Worm (Caenorhabditis elegans) whole organism, late embryonic: ENCODE data around the gene F20G2.6.

ENCODE experiments used
- C08G9.2 ChIP-seq: sonication (generic microtip); optimal IDR thresholded peaks from 2 replicates; lab custom pipeline; 2016; ENCODE audit warnings: mild to moderate bottlenecking, missing genetic modification characterization, moderate library complexity, missing compliant biosample characterization
- C38D4.7 ChIP-seq: fragments of 200-800 bp; sonication (Bioruptor generic); optimal IDR thresholded peaks from 2 replicates; lab custom pipeline; 2018; ENCODE audit warnings: mild to moderate bottlenecking, missing genetic modification characterization, moderate library complexity, missing compliant biosample characterization
- K09A11.1 ChIP-seq: sonication (generic microtip); optimal IDR thresholded peaks from 2 replicates; lab custom pipeline; 2017; ENCODE audit warnings: antibody characterized with exemption, mild to moderate bottlenecking, missing genetic modification characterization, missing compliant biosample characterization; ENCODE audit not compliant: insufficient read depth
- T23F11.4 ChIP-seq: fragments of 200-800 bp; sonication (Bioruptor generic); optimal IDR thresholded peaks from 2 replicates; lab custom pipeline; 2018; ENCODE audit warnings: mild to moderate bottlenecking, missing genetic modification characterization, missing compliant biosample characterization
- Y22D7AL.16 ChIP-seq: sonication (generic microtip); optimal IDR thresholded peaks from 2 replicates; lab custom pipeline; 2016; ENCODE audit warnings: missing genetic modification characterization, missing compliant biosample characterization
- ceh-24 ChIP-seq: sonication (generic microtip); optimal IDR thresholded peaks from 2 replicates; lab custom pipeline; 2016; ENCODE audit warnings: mild to moderate bottlenecking, missing genetic modification characterization, missing compliant biosample characterization
- ceh-30 ChIP-seq: fragments of 150-350 bp; optimal IDR thresholded peaks from 2 replicates; lab custom pipeline; 2014; ENCODE audit warnings: missing biosample characterization, missing genetic modification characterization
- ceh-45 ChIP-seq: fragments of 200-800 bp; sonication (Bioruptor generic); IDR thresholded peaks from 2 replicates; pipeline ENCODE4 v1.3.6; 2022; ENCODE audit warnings: missing genetic modification reagents, missing genetic modification characterization, missing compliant biosample characterization
- ceh-48 ChIP-seq: sonication (generic microtip); optimal IDR thresholded peaks from 2 replicates; lab custom pipeline; 2016; ENCODE audit warnings: missing genetic modification characterization, inconsistent platforms, missing compliant biosample characterization
- dmd-4 ChIP-seq: sonication (generic microtip); optimal IDR thresholded peaks from 2 replicates; lab custom pipeline; 2016; ENCODE audit warnings: borderline replicate concordance, missing genetic modification characterization, missing compliant biosample characterization
- dve-1 ChIP-seq: sonication (generic microtip); optimal IDR thresholded peaks from 2 replicates; lab custom pipeline; 2017; ENCODE audit warnings: antibody characterized with exemption, mild to moderate bottlenecking, missing genetic modification characterization, missing compliant biosample characterization
- elt-2 ChIP-seq: sonication (generic microtip); optimal IDR thresholded peaks from 2 replicates; lab custom pipeline; 2016; ENCODE audit warnings: missing genetic modification reagents, missing genetic modification characterization, missing compliant biosample characterization
- fax-1 ChIP-seq: sonication (generic microtip); optimal IDR thresholded peaks from 2 replicates; lab custom pipeline; 2016; ENCODE audit warnings: missing genotype, missing genetic modification characterization, missing compliant biosample characterization
- fkh-10 ChIP-seq: fragments of 150-350 bp; optimal IDR thresholded peaks from 2 replicates; lab custom pipeline; 2014; ENCODE audit warnings: missing biosample characterization, missing genetic modification reagents, missing genetic modification characterization
- hlh-13 ChIP-seq: fragments of 200-800 bp; sonication (Bioruptor generic); optimal IDR thresholded peaks from 2 replicates; lab custom pipeline; 2018; ENCODE audit warnings: mild to moderate bottlenecking, missing genetic modification characterization, missing compliant biosample characterization
- hlh-15 ChIP-seq: sonication (generic microtip); optimal IDR thresholded peaks from 2 replicates; lab custom pipeline; 2016; ENCODE audit warnings: missing genetic modification characterization, missing compliant biosample characterization
- hlh-30 ChIP-seq: sonication (generic microtip); optimal IDR thresholded peaks from 2 replicates; lab custom pipeline; 2017; ENCODE audit warnings: antibody characterized with exemption, missing genetic modification characterization, missing compliant biosample characterization; ENCODE audit not compliant: insufficient read depth
- hlh-6 ChIP-seq: sonication (generic microtip); optimal IDR thresholded peaks from 2 replicates; lab custom pipeline; 2016; ENCODE audit warnings: missing genotype, missing genetic modification characterization, missing compliant biosample characterization
- lim-6 ChIP-seq: sonication (generic microtip); optimal IDR thresholded peaks from 2 replicates; lab custom pipeline; 2016; ENCODE audit warnings: missing genetic modification characterization, missing compliant biosample characterization
- madf-2 ChIP-seq: sonication (generic microtip); optimal IDR thresholded peaks from 2 replicates; lab custom pipeline; 2017; ENCODE audit warnings: missing genetic modification characterization, missing compliant biosample characterization
- mec-3 ChIP-seq: sonication (generic microtip); optimal IDR thresholded peaks from 2 replicates; lab custom pipeline; 2016; ENCODE audit warnings: borderline replicate concordance, missing genetic modification characterization, missing compliant biosample characterization
- nhr-11 ChIP-seq: fragments of 150-350 bp; optimal IDR thresholded peaks from 2 replicates; lab custom pipeline; 2014; ENCODE audit warnings: missing biosample characterization, missing genetic modification characterization
- nhr-232 ChIP-seq: sonication (generic microtip); optimal IDR thresholded peaks from 2 replicates; lab custom pipeline; 2016; ENCODE audit warnings: missing genetic modification characterization, missing compliant biosample characterization
- npax-4 ChIP-seq: sonication (generic microtip); optimal IDR thresholded peaks from 2 replicates; lab custom pipeline; 2016; ENCODE audit warnings: missing genetic modification characterization, missing compliant biosample characterization
- odd-2 ChIP-seq: sonication (generic microtip); optimal IDR thresholded peaks from 2 replicates; lab custom pipeline; 2017; ENCODE audit warnings: antibody characterized with exemption, mild to moderate bottlenecking, missing genetic modification characterization, missing compliant biosample characterization
- pax-1 ChIP-seq: fragments of 150-350 bp; optimal IDR thresholded peaks from 2 replicates; lab custom pipeline; 2014; ENCODE audit warnings: missing biosample characterization, missing genetic modification characterization
- pros-1 ChIP-seq: fragments of 150-350 bp; optimal IDR thresholded peaks from 2 replicates; lab custom pipeline; 2014; ENCODE audit warnings: missing biosample characterization, missing genetic modification reagents, missing genetic modification characterization
- sdc-2 ChIP-seq: sonication (generic microtip); optimal IDR thresholded peaks from 2 replicates; lab custom pipeline; 2016; ENCODE audit warnings: missing genotype, missing genetic modification characterization, missing compliant biosample characterization
- sox-4 ChIP-seq: sonication (generic microtip); optimal IDR thresholded peaks from 2 replicates; lab custom pipeline; 2017; ENCODE audit warnings: mild to moderate bottlenecking, missing genetic modification characterization, inconsistent platforms, missing compliant biosample characterization
- ttx-3 ChIP-seq: sonication (generic microtip); optimal IDR thresholded peaks from 2 replicates; lab custom pipeline; 2016; ENCODE audit warnings: missing genetic modification reagents, missing genetic modification characterization, missing compliant biosample characterization
- unc-3 ChIP-seq, 2 experiments: fragments of 200-800 bp in 1 of 2; sonication (Bioruptor generic) in 1 of 2; sonication (generic microtip) in 1 of 2; conservative IDR thresholded peaks in 1 of 2; optimal IDR thresholded peaks in 1 of 2; 2 replicates each; pipeline versions ENCODE4 v1.3.6 to Lab custom; 2016 to 2022; ENCODE audit warnings: missing compliant biosample characterization in 2 of 2, missing genetic modification characterization in 2 of 2, missing genetic modification reagents in 1 of 2
- unc-86 ChIP-seq: sonication (generic microtip); optimal IDR thresholded peaks from 2 replicates; lab custom pipeline; 2016; ENCODE audit warnings: missing genetic modification characterization, missing compliant biosample characterization
- zip-5 ChIP-seq: sonication (generic microtip); optimal IDR thresholded peaks from 2 replicates; lab custom pipeline; 2016; ENCODE audit warnings: missing genetic modification characterization, missing compliant biosample characterization
- ztf-16 ChIP-seq: sonication (generic microtip); optimal IDR thresholded peaks from 2 replicates; lab custom pipeline; 2017; ENCODE audit warnings: missing genetic modification characterization, missing compliant biosample characterization

Gene F20G2.6

DNA sequence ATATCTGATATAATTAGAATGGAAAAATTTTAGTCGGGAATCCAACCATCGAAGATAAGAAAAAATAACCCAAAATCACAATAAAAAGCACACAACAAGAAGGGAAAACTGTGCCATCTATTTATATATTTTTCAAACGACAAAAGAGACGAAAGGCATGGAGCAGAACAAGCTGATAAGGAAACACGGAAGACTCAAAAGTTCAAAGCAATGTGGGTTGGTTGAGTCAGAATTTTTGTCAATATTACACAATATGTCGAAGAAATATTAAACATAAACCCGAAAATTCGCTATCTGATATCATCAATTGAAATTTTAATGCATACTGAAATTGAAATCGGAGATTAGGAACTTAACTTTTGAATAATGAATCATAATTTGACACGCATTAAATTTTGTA, 18.0 kb upstream of the F20G2.6 start, which contains the start of gene F35E12.9:
TSS of gene F35E12.9 (minus strand) at position 227 of the 400 bp plus-strand sequence.
- TF ChIP-seq elt-2 (tag; lab: Kevin White, UChicago): peak; percentile 29
- no peak for TF ChIP-seq hlh-6 (tag; lab: Kevin White, UChicago)
- TF ChIP-seq C08G9.2: no peak
- TF ChIP-seq ceh-48 (tag; lab: Kevin White, UChicago): no peak

DNA sequence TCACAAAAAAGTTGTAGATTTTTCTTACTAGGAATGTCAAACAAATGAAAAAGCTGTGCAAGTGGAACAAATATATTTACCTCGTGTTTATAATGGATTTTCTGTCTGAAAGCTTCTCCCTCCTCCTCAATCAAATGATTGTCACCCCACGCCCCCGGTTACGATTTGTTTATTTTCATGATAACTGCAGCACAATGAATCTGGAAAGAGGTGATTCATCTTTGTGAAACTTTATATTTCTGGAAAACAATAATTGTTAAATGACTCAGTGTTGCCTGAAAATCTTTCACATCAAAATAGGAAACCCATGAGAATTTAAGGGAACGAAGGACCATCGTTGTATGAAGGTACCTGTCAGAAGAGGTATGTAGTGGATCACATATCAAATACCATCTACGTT, 14.2 kb upstream of the F20G2.6 start, which contains the start of gene F35E12.10:
TSS of gene F35E12.10 (minus strand) at position 101 of the 400 bp plus-strand sequence.
- no peak for TF ChIP-seq madf-2 (tag; lab: Kevin White, UChicago)
- no peak for TF ChIP-seq nhr-232 (tag; lab: Kevin White, UChicago)
- TF ChIP-seq ceh-30 (tag; lab: Kevin White, UChicago): no peak
- no peak for TF ChIP-seq dve-1 (tag; lab: Kevin White, UChicago)
- TF ChIP-seq sox-4 (tag; lab: Kevin White, UChicago): no peak
- TF ChIP-seq ceh-45 (GFP tag; lab: Robert Waterston, UW): no peak
- TF ChIP-seq ttx-3 (tag; lab: Kevin White, UChicago): no peak
- TF ChIP-seq lim-6: no peak
- TF ChIP-seq hlh-30 (tag; lab: Kevin White, UChicago): no peak
- no peak for TF ChIP-seq pax-1 (tag; lab: Kevin White, UChicago)
- TF ChIP-seq unc-86 (tag; lab: Kevin White, UChicago): no peak
- no peak for TF ChIP-seq fax-1
- TF ChIP-seq T23F11.4 (GFP tag; lab: Kevin White, UChicago): no peak
- no peak for TF ChIP-seq C38D4.7 (GFP tag; lab: Kevin White, UChicago)
- no peak for TF ChIP-seq mec-3 (tag; lab: Kevin White, UChicago)
- TF ChIP-seq hlh-15: no peak

DNA sequence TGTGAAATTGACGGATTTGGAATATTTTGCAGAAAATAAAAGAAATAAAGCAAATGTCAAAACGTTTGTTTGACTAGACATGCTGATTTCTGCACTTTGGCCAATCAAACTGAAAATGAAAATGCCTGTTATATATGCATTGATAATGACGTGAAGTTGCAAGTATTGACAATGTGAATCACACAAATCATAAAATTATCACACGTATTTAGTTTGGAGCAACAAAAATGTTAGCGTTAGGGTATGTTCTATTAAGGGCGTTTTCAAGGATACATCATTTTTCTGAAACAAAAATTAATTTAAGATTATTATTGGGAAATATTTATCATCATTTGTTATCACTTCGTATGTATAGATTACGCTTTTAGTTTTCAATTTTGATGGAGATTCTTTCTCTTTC, 11.1 kb upstream of the F20G2.6 start, which contains the start of gene cld-9:
TSS of gene cld-9 (minus strand) at position 81 of the 400 bp plus-strand sequence.
- no peak for TF ChIP-seq lim-6
- no peak for TF ChIP-seq T23F11.4 (GFP tag; lab: Kevin White, UChicago)

DNA sequence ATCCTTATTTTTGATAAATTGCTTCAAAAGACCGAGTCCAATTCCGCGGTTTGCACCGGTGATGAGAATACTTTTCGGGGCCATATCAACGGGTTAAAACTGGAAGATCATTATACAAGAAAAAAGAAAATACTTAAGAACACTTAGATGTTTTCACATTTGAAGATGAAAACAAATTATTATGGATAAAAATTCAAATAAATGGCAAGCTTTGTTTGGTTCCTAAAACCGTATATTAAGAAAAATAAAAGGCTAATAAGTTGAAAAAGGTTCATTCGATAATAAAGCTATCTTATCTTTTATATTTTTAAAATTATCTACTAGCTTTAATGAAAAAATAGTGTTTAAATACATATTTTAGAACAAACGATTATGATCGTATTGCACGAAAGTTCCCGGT, 9.4 kb upstream of the F20G2.6 start, which contains the start of gene F20G2.1:
TSS of gene F20G2.1 (minus strand) at position 101 of the 400 bp plus-strand sequence.
- TF ChIP-seq ceh-24 (tag; lab: Kevin White, UChicago): no peak
- no peak for TF ChIP-seq odd-2 (tag; lab: Kevin White, UChicago)
- TF ChIP-seq C38D4.7 (GFP tag; lab: Kevin White, UChicago): no peak
- no peak for TF ChIP-seq ztf-16 (tag; lab: Kevin White, UChicago)
- no peak for TF ChIP-seq K09A11.1 (tag; lab: Kevin White, UChicago)
- no peak for TF ChIP-seq pax-1 (tag; lab: Kevin White, UChicago)
- TF ChIP-seq ceh-48 (tag; lab: Kevin White, UChicago): no peak
- TF ChIP-seq fkh-10 (GFP tag; lab: Kevin White, UChicago): no peak
- TF ChIP-seq unc-86 (tag; lab: Kevin White, UChicago): no peak
- TF ChIP-seq pros-1: no peak
- no peak for TF ChIP-seq dmd-4
- TF ChIP-seq sdc-2 (tag; lab: Kevin White, UChicago): no peak
- no peak for TF ChIP-seq zip-5 (tag; lab: Kevin White, UChicago)
- no peak for TF ChIP-seq unc-3 (GFP tag; conservative IDR thresholded peaks at IDR 0.05; lab: Robert Waterston, UW)
- no peak for TF ChIP-seq unc-3 (tag; optimal IDR thresholded peaks at IDR 0.05; lab: Kevin White, UChicago)
- no peak for TF ChIP-seq nhr-11 (tag; lab: Kevin White, UChicago)
- TF ChIP-seq npax-4 (tag; lab: Kevin White, UChicago): no peak
- TF ChIP-seq Y22D7AL.16 (tag; lab: Kevin White, UChicago): no peak
- TF ChIP-seq hlh-13: no peak
